Worm (Caenorhabditis elegans) whole organism, early embryonic: ENCODE data around the gene cpi-1.

Source experiments
- B0310.2 ChIP-seq: sonication (generic microtip); optimal IDR thresholded peaks from 2 replicates; lab custom pipeline; 2016; ENCODE audit warnings: mild to moderate bottlenecking, missing genetic modification characterization, missing compliant biosample characterization
- ama-1 ChIP-seq: fragments of 150-350 bp; optimal IDR thresholded peaks from 2 replicates; lab custom pipeline; 2014
- ceh-13 ChIP-seq: fragments of 200-800 bp; sonication (Bioruptor generic); optimal IDR thresholded peaks from 2 replicates; lab custom pipeline; 2018; ENCODE audit warnings: mild to moderate bottlenecking, missing genetic modification characterization, missing compliant biosample characterization
- flt-1 ChIP-seq: fragments of 200-800 bp; sonication (Bioruptor generic); IDR thresholded peaks from 2 replicates; pipeline ENCODE4 v1.3.6; 2022; ENCODE audit warnings: missing genetic modification characterization, missing compliant biosample characterization
- tbx-11 ChIP-seq: fragments of 200-800 bp; sonication (Bioruptor generic); IDR thresholded peaks from 2 replicates; pipeline ENCODE4 v1.3.6; 2022; ENCODE audit warnings: missing genetic modification characterization, missing compliant biosample characterization
- tbx-37 ChIP-seq: fragments of 200-800 bp; sonication (Bioruptor generic); conservative IDR thresholded peaks from 2 replicates; pipeline ENCODE4 v1.3.6; 2022; ENCODE audit warnings: missing genetic modification reagents, missing genetic modification characterization, missing compliant biosample characterization

ce11 chrIV:6112291-6112690 is 18.8 kb upstream of the cpi-1 start, which contains the start of gene M03D4.3:
- TF ChIP-seq tbx-11 (GFP tag; lab: Robert Waterston, UW) (no peak), ama-1 (lab: Kevin White, UChicago) (no peak), flt-1 (no peak), tbx-37 (GFP tag; lab: Robert Waterston, UW) (no peak), ceh-13 (GFP tag; lab: Kevin White, UChicago) (no peak), B0310.2 (tag; lab: Kevin White, UChicago) (no peak)
